Fruit fly (Drosophila melanogaster) whole organism, pupa: ENCODE results near the gene RpL40.

Experiments used
- CG10348 ChIP-seq: fragments of 200-800 bp; sonication (Bioruptor generic); IDR thresholded peaks from 2 replicates; pipeline ENCODE4 v1.3.6; 2022; ENCODE audit warnings: missing biosample characterization, missing genetic modification characterization
- CG12605 ChIP-seq: fragments of 200-800 bp; sonication (Bioruptor generic); IDR thresholded peaks from 2 replicates; pipeline ENCODE4 v1.3.6; 2022; ENCODE audit warnings: missing biosample characterization, missing genetic modification characterization
- CG13204 ChIP-seq: fragments of 200-800 bp; sonication (Bioruptor generic); optimal IDR thresholded peaks from 2 replicates; lab custom pipeline; 2018; ENCODE audit warnings: missing biosample characterization, mild to moderate bottlenecking, missing genetic modification characterization, moderate library complexity
- CG14655 ChIP-seq: fragments of 200-800 bp; sonication (Bioruptor generic); optimal IDR thresholded peaks from 3 replicates; lab custom pipeline; 2017; ENCODE audit warnings: mild to moderate bottlenecking, missing biosample characterization, missing genetic modification reagents, missing genetic modification characterization
- CG15710 ChIP-seq: fragments of 200-800 bp; sonication (Bioruptor generic); optimal IDR thresholded peaks from 2 replicates; lab custom pipeline; 2018; ENCODE audit warnings: missing biosample characterization, mild to moderate bottlenecking, missing genetic modification characterization, moderate library complexity
- CG17806 ChIP-seq: fragments of 200-800 bp; sonication (Bioruptor generic); optimal IDR thresholded peaks from 2 replicates; lab custom pipeline; 2018; ENCODE audit warnings: missing biosample characterization, mild to moderate bottlenecking, missing genetic modification characterization, moderate library complexity
- CG32121 ChIP-seq: fragments of 200-800 bp; sonication (Bioruptor generic); IDR thresholded peaks from 2 replicates; pipeline ENCODE4 v1.3.6; 2022; ENCODE audit warnings: missing biosample characterization, missing genetic modification characterization
- CG34367 ChIP-seq: fragments of 200-800 bp; sonication (Bioruptor generic); optimal IDR thresholded peaks from 2 replicates; lab custom pipeline; 2018; ENCODE audit warnings: missing biosample characterization, mild to moderate bottlenecking, missing genetic modification characterization
- CG4496 ChIP-seq: fragments of 200-800 bp; sonication (Bioruptor generic); IDR thresholded peaks from 3 replicates; pipeline ENCODE4 v1.3.6; 2022; ENCODE audit warnings: missing biosample characterization, missing genetic modification characterization
- CG8159 ChIP-seq: fragments of 200-800 bp; sonication (Bioruptor generic); optimal IDR thresholded peaks from 3 replicates; lab custom pipeline; 2018; ENCODE audit warnings: missing biosample characterization, mild to moderate bottlenecking, missing genetic modification characterization, moderate library complexity
- CG8301 ChIP-seq: fragments of 200-800 bp; sonication (Bioruptor generic); optimal IDR thresholded peaks from 2 replicates; lab custom pipeline; 2018; ENCODE audit warnings: missing biosample characterization, mild to moderate bottlenecking, missing genetic modification characterization
- CG9948 ChIP-seq: fragments of 200-800 bp; sonication (Bioruptor generic); optimal IDR thresholded peaks from 2 replicates; lab custom pipeline; 2018; ENCODE audit warnings: missing biosample characterization, mild to moderate bottlenecking, missing genetic modification characterization, moderate library complexity
- D1 ChIP-seq: fragments of 200-800 bp; sonication (Bioruptor generic); optimal IDR thresholded peaks from 2 replicates; lab custom pipeline; 2018; ENCODE audit warnings: missing biosample characterization, mild to moderate bottlenecking, missing genetic modification characterization, moderate library complexity
- EcR ChIP-seq: fragments of 200-800 bp; sonication (Bioruptor generic); optimal IDR thresholded peaks from 3 replicates; lab custom pipeline; 2019; ENCODE audit warnings: missing biosample characterization, missing genetic modification characterization, mild to moderate bottlenecking, moderate library complexity, missing genetic modification reagents
- Ets98B ChIP-seq: fragments of 200-800 bp; sonication (Bioruptor generic); IDR thresholded peaks from 2 replicates; pipeline ENCODE4 v1.3.6; 2022; ENCODE audit warnings: missing biosample characterization, missing genetic modification characterization
- Pif1A ChIP-seq: fragments of 200-800 bp; sonication (Bioruptor generic); optimal IDR thresholded peaks from 3 replicates; lab custom pipeline; 2016; ENCODE audit warnings: missing biosample characterization, missing genetic modification characterization
- Pif1B ChIP-seq: fragments of 200-800 bp; sonication (Bioruptor generic); optimal IDR thresholded peaks from 3 replicates; lab custom pipeline; 2016; ENCODE audit warnings: missing biosample characterization, missing genetic modification characterization
- Snoo ChIP-seq: fragments of 200-800 bp; sonication (Bioruptor generic); optimal IDR thresholded peaks from 3 replicates; lab custom pipeline; 2017; ENCODE audit warnings: missing biosample characterization, mild to moderate bottlenecking, missing genetic modification characterization, inconsistent platforms
- fd96Ca ChIP-seq: fragments of 200-800 bp; sonication (Bioruptor generic); IDR thresholded peaks from 3 replicates; pipeline ENCODE4 v1.3.6; 2022; ENCODE audit warnings: missing biosample characterization, missing genetic modification characterization
- gl ChIP-seq: fragments of 200-800 bp; sonication (Bioruptor generic); optimal IDR thresholded peaks from 2 replicates; lab custom pipeline; 2018; ENCODE audit warnings: missing biosample characterization, mild to moderate bottlenecking, missing genetic modification characterization
- rn ChIP-seq: fragments of 200-800 bp; sonication (Bioruptor generic); IDR thresholded peaks from 2 replicates; pipeline ENCODE4 v1.3.6; 2022; ENCODE audit warnings: missing biosample characterization, missing genetic modification characterization

Gene RpL40

dm6 chr2L:4222002-4222920 lies 5.2 kb upstream of the RpL40 start:
- peak; percentile 48 for TF ChIP-seq Snoo (tag; lab: Kevin White, UChicago)
- peak; percentile 63 for TF ChIP-seq rn (GFP tag; lab: Robert Waterston, UW)
- peak; percentile 73 for TF ChIP-seq CG13204 (GFP tag; lab: Kevin White, UChicago)
- peak; percentile 73 for TF ChIP-seq Pif1A (GFP tag; lab: Kevin White, UChicago)
- peak; percentile 94 for TF ChIP-seq CG17806
- TF ChIP-seq fd96Ca = no peak
- TF ChIP-seq CG9948 (tag; lab: Kevin White, UChicago) = peak; percentile 97
- peak; percentile 81 for TF ChIP-seq gl (tag; lab: Kevin White, UChicago)
- TF ChIP-seq D1 (tag; lab: Kevin White, UChicago) = peak; percentile 94
- TF ChIP-seq CG34367 (tag; lab: Kevin White, UChicago) = peak; percentile 73
- no peak; the same call in 1 of the 2 replicates for TF ChIP-seq CG12605
- no peak for TF ChIP-seq Ets98B (GFP tag; lab: Robert Waterston, UW)
- no peak for TF ChIP-seq EcR (GFP tag; lab: Kevin White, UChicago)
- peak; percentile 42 for TF ChIP-seq Pif1B
- TF ChIP-seq CG14655 = peak; percentile 97
- TF ChIP-seq CG8301 = peak; percentile 96
- peak; percentile 98 for TF ChIP-seq CG8159
- TF ChIP-seq CG32121 = peak; percentile 56
- TF ChIP-seq CG15710 (tag; lab: Kevin White, UChicago) = peak; percentile 95
- TF ChIP-seq CG10348 (GFP tag; lab: Robert Waterston, UW) = no peak
- TF ChIP-seq CG4496 (GFP tag; lab: Robert Waterston, UW) = peak; percentile 71

- TF ChIP-seq fd96Ca (peak; percentile 75), CG12605 (peak; percentile 49), CG14655 (peak; percentile 93), rn (GFP tag; lab: Robert Waterston, UW) (peak; percentile 40), CG13204 (GFP tag; lab: Kevin White, UChicago) (peak; percentile 85), Pif1A (GFP tag; lab: Kevin White, UChicago) (peak; percentile 72), Snoo (tag; lab: Kevin White, UChicago) (peak; percentile 73), CG17806 (peak; percentile 94), CG34367 (tag; lab: Kevin White, UChicago) (peak; percentile 91), gl (tag; lab: Kevin White, UChicago) (peak; percentile 74), CG32121 (no peak), D1 (tag; lab: Kevin White, UChicago) (peak; percentile 85), Pif1B (peak; percentile 87), EcR (GFP tag; lab: Kevin White, UChicago) (no peak), CG15710 (tag; lab: Kevin White, UChicago) (peak; percentile 94), CG10348 (GFP tag; lab: Robert Waterston, UW) (no peak), CG8159 (peak; percentile 94), CG4496 (GFP tag; lab: Robert Waterston, UW) (peak; percentile 73), CG8301 (peak; percentile 72), CG9948 (tag; lab: Kevin White, UChicago) (peak; percentile 95), Ets98B (GFP tag; lab: Robert Waterston, UW) (peak; percentile 19; the same call in 1 of the 2 replicates)
Measured at dm6 chr2L:4222921-4223279, 4.6 kb upstream of the RpL40 start.

- TF ChIP-seq rn (GFP tag; lab: Robert Waterston, UW) (no peak), CG4496 (GFP tag; lab: Robert Waterston, UW) (0 out of 3 replicates have a peak, but pooled peaks have one; percentile 36)
Measured at dm6 chr2L:4224158-4224799, 3.2 kb upstream of the RpL40 start.

dm6 chr2L:4226792-4227191 lies 707 bp upstream of the RpL40 start, which contains the start of gene CG3702:
Gene CG3702 (minus strand): TSS chr2L:4227097.
- TF ChIP-seq gl (tag; lab: Kevin White, UChicago) (no peak), CG9948 (tag; lab: Kevin White, UChicago) (no peak), CG15710 (tag; lab: Kevin White, UChicago) (peak; percentile 3), D1 (tag; lab: Kevin White, UChicago) (no peak), CG8301 (no peak)

DNA sequence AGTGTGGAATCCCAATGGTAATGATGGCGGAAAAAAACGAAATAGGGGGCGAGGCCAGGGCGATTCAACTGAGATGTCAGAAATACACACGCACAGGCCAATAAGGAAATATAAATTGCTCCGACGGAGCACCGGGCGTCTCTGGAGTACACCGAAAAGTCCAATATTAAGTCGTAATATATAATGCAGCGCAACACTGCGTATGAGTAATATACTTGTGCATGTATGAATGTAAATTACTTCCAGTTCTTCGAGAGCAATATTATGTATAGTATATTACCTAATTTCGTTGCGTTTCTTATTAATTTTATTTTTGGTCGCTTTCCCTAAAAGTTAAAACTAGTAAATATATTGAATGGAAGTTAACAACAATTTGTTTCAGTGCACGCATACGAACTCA lies 3.1 kb downstream of the RpL40 start:
- TF ChIP-seq CG13204 (GFP tag; lab: Kevin White, UChicago) (no peak), CG9948 (tag; lab: Kevin White, UChicago) (no peak), CG12605 (no peak), EcR (GFP tag; lab: Kevin White, UChicago) (no peak), CG8301 (no peak), Pif1A (GFP tag; lab: Kevin White, UChicago) (no peak), CG14655 (no peak), Pif1B (no peak), CG32121 (no peak)

- peak; percentile 21 for TF ChIP-seq CG8159
- no peak for TF ChIP-seq EcR (GFP tag; lab: Kevin White, UChicago)
Measured at dm6 chr2L:4241513-4241912, 14.0 kb downstream of the RpL40 start.
